Fruit fly (Drosophila melanogaster) whole organism, embryonic: Measurements from ENCODE around the gene CG5056.

Source experiments
- Atf3 ChIP-seq: fragments of 200-800 bp; sonication (Bioruptor generic); optimal IDR thresholded peaks from 3 replicates; lab custom pipeline; 2016; ENCODE audit warnings: missing biosample characterization, missing genetic modification characterization
- CG1024 ChIP-seq: fragments of 200-800 bp; sonication (Bioruptor generic); IDR thresholded peaks from 2 replicates; pipeline ENCODE4 v1.3.6; 2022; ENCODE audit warnings: missing biosample characterization, missing genetic modification characterization
- CG10565 ChIP-seq: fragments of 200-800 bp; sonication (Bioruptor generic); optimal IDR thresholded peaks from 3 replicates; lab custom pipeline; 2016; ENCODE audit warnings: missing biosample characterization, mild to moderate bottlenecking, missing genetic modification characterization
- CG13775 ChIP-seq: fragments of 200-800 bp; sonication (Bioruptor generic); optimal IDR thresholded peaks from 3 replicates; lab custom pipeline; 2017; ENCODE audit warnings: missing biosample characterization, mild to moderate bottlenecking, missing genetic modification characterization
- CG14441 ChIP-seq: fragments of 200-800 bp; sonication (Bioruptor generic); IDR thresholded peaks from 2 replicates; pipeline ENCODE4 v1.3.6; 2022; ENCODE audit warnings: missing biosample characterization, missing genetic modification characterization
- CG14667 ChIP-seq: fragments of 200-800 bp; sonication (Bioruptor generic); IDR thresholded peaks from 2 replicates; pipeline ENCODE4 v1.3.6; 2022; ENCODE audit warnings: missing biosample characterization, missing genetic modification characterization
- CG17361 ChIP-seq: fragments of 200-800 bp; sonication (Bioruptor generic); IDR thresholded peaks from 3 replicates; pipeline ENCODE4 v1.3.6; 2022; ENCODE audit warnings: missing biosample characterization, missing genetic modification characterization
- CG17802 ChIP-seq: fragments of 200-800 bp; sonication (Bioruptor generic); optimal IDR thresholded peaks from 2 replicates; lab custom pipeline; 2018; ENCODE audit warnings: missing biosample characterization, mild to moderate bottlenecking, missing genetic modification characterization, moderate library complexity
- CG17912 ChIP-seq: fragments of 200-800 bp; sonication (Bioruptor generic); optimal IDR thresholded peaks from 2 replicates; lab custom pipeline; 2018; ENCODE audit warnings: missing biosample characterization, mild to moderate bottlenecking, missing genetic modification characterization
- CG2889 ChIP-seq: fragments of 200-800 bp; sonication (Bioruptor generic); IDR thresholded peaks from 3 replicates; pipeline ENCODE4 v1.3.6; 2022; ENCODE audit warnings: missing biosample characterization, missing genetic modification characterization
- CG3995 ChIP-seq: fragments of 200-800 bp; sonication (Bioruptor generic); optimal IDR thresholded peaks from 3 replicates; lab custom pipeline; 2016; ENCODE audit warnings: missing biosample characterization, missing genetic modification characterization
- CG42726 ChIP-seq: fragments of 200-800 bp; sonication (Bioruptor generic); IDR thresholded peaks from 2 replicates; pipeline ENCODE4 v1.3.6; 2022; ENCODE audit warnings: missing biosample characterization, missing genetic modification characterization; ENCODE audit not compliant: partially characterized antibody
- CG5953 ChIP-seq: fragments of 200-800 bp; sonication (Bioruptor generic); IDR thresholded peaks from 2 replicates; pipeline ENCODE4 v1.3.6; 2022; ENCODE audit warnings: missing biosample characterization, missing genetic modification characterization
- CG6765 ChIP-seq: fragments of 200-800 bp; sonication (Bioruptor generic); optimal IDR thresholded peaks from 3 replicates; lab custom pipeline; 2017; ENCODE audit warnings: missing biosample characterization, mild to moderate bottlenecking, missing genetic modification characterization
- CG7839 ChIP-seq: fragments of 200-800 bp; sonication (Bioruptor generic); optimal IDR thresholded peaks from 3 replicates; lab custom pipeline; 2018; ENCODE audit warnings: missing biosample characterization, mild to moderate bottlenecking, missing genetic modification characterization, moderate library complexity
- CG7928 ChIP-seq: fragments of 200-800 bp; sonication (Bioruptor generic); optimal IDR thresholded peaks from 2 replicates; lab custom pipeline; 2017; ENCODE audit warnings: missing biosample characterization, mild to moderate bottlenecking, missing genetic modification characterization
- CG7963 ChIP-seq: fragments of 200-800 bp; sonication (Bioruptor generic); IDR thresholded peaks from 3 replicates; pipeline ENCODE4 v1.3.6; 2022; ENCODE audit warnings: missing biosample characterization, missing genetic modification characterization; ENCODE audit not compliant: partially characterized antibody
- CG9817 ChIP-seq: fragments of 200-800 bp; sonication (Bioruptor generic); optimal IDR thresholded peaks from 2 replicates; lab custom pipeline; 2018; ENCODE audit warnings: missing biosample characterization, mild to moderate bottlenecking, missing genetic modification characterization, moderate library complexity
- CoRest ChIP-seq: fragments of 200-800 bp; sonication (Bioruptor generic); optimal IDR thresholded peaks from 3 replicates; lab custom pipeline; 2018; ENCODE audit warnings: missing biosample characterization, mild to moderate bottlenecking, missing genetic modification characterization, moderate library complexity
- Dll ChIP-seq: fragments of 200-800 bp; sonication (Bioruptor generic); IDR thresholded peaks from 4 replicates; pipeline ENCODE4 v1.3.6; 2022; ENCODE audit warnings: missing biosample characterization, missing genetic modification characterization; ENCODE audit not compliant: partially characterized antibody
- Doc3 ChIP-seq: fragments of 200-800 bp; sonication (Bioruptor generic); IDR thresholded peaks from 3 replicates; pipeline ENCODE4 v1.3.6; 2022; ENCODE audit warnings: missing biosample characterization, missing genetic modification characterization; ENCODE audit not compliant: partially characterized antibody
- Gug ChIP-seq: fragments of 200-800 bp; sonication (Bioruptor generic); IDR thresholded peaks from 4 replicates; pipeline ENCODE4 v1.3.6; 2022; ENCODE audit warnings: missing biosample characterization, missing genetic modification characterization
- HHEX ChIP-seq: fragments of 200-800 bp; sonication (Bioruptor generic); optimal IDR thresholded peaks from 3 replicates; lab custom pipeline; 2017; ENCODE audit warnings: missing biosample characterization, mild to moderate bottlenecking, missing genetic modification characterization, missing genetic modification reagents
- Hey ChIP-seq: fragments of 200-800 bp; sonication (Bioruptor generic); optimal IDR thresholded peaks from 3 replicates; lab custom pipeline; 2018; ENCODE audit warnings: missing biosample characterization, mild to moderate bottlenecking, missing genetic modification characterization
- Hmr ChIP-seq: fragments of 200-800 bp; sonication (Bioruptor generic); optimal IDR thresholded peaks from 3 replicates; lab custom pipeline; 2017; ENCODE audit warnings: mild to moderate bottlenecking, missing biosample characterization, missing genetic modification reagents, missing genetic modification characterization
- Hr3 ChIP-seq: fragments of 200-800 bp; sonication (Bioruptor generic); optimal IDR thresholded peaks from 3 replicates; lab custom pipeline; 2016; ENCODE audit warnings: missing biosample characterization, missing genetic modification characterization
- Poxn ChIP-seq: fragments of 200-800 bp; sonication (Bioruptor generic); IDR thresholded peaks from 2 replicates; pipeline ENCODE4 v1.3.6; 2022; ENCODE audit warnings: missing biosample characterization, missing genetic modification characterization
- Spps ChIP-seq: fragments of 200-800 bp; sonication (Bioruptor generic); optimal IDR thresholded peaks from 2 replicates; lab custom pipeline; 2018; ENCODE audit warnings: missing biosample characterization, mild to moderate bottlenecking, missing genetic modification characterization
- Stat92E ChIP-seq, 3 experiments: fragments of >200 bp in 2 of 3; fragments of 200-800 bp in 1 of 3; sonication (Bioruptor generic) in 1 of 3; optimal IDR thresholded peaks; 2 replicates each; lab custom pipeline; 2017 to 2019; ENCODE audit warnings: missing biosample characterization in 3 of 3, missing genetic modification characterization in 3 of 3, mild to moderate bottlenecking in 1 of 3, moderate library complexity in 1 of 3
- al ChIP-seq: fragments of 200-800 bp; sonication (Bioruptor generic); IDR thresholded peaks from 2 replicates; pipeline ENCODE4 v1.3.6; 2022; ENCODE audit warnings: missing biosample characterization, missing genetic modification characterization
- bowl ChIP-seq: fragments of 200-800 bp; sonication (Bioruptor generic); IDR thresholded peaks from 2 replicates; pipeline ENCODE4 v1.3.6; 2022; ENCODE audit warnings: missing biosample characterization, missing genetic modification characterization
- chm ChIP-seq: fragments of 200-800 bp; sonication (Bioruptor generic); IDR thresholded peaks from 2 replicates; pipeline ENCODE4 v1.3.6; 2022; ENCODE audit warnings: missing biosample characterization, missing genetic modification characterization
- chn ChIP-seq: fragments of 200-800 bp; sonication (Bioruptor generic); optimal IDR thresholded peaks from 2 replicates; lab custom pipeline; 2016; ENCODE audit warnings: missing biosample characterization, missing genetic modification characterization
- crol ChIP-seq: fragments of 200-800 bp; sonication (Bioruptor generic); IDR thresholded peaks from 2 replicates; pipeline ENCODE4 v1.3.6; 2022; ENCODE audit warnings: missing biosample characterization, missing genetic modification characterization
- cwo ChIP-seq: fragments of 200-800 bp; sonication (Bioruptor generic); optimal IDR thresholded peaks from 3 replicates; lab custom pipeline; 2017; ENCODE audit warnings: missing biosample characterization, missing genetic modification characterization, mild to moderate bottlenecking, moderate library complexity, missing genetic modification reagents
- fd96Cb ChIP-seq: fragments of 200-800 bp; sonication (Bioruptor generic); optimal IDR thresholded peaks from 2 replicates; lab custom pipeline; 2018; ENCODE audit warnings: missing biosample characterization, mild to moderate bottlenecking, missing genetic modification characterization, moderate library complexity
- fru ChIP-seq: fragments of >200 bp; optimal IDR thresholded peaks from 2 replicates; lab custom pipeline; 2017
- gfzf ChIP-seq: fragments of 200-800 bp; sonication (Bioruptor generic); optimal IDR thresholded peaks from 2 replicates; lab custom pipeline; 2016; ENCODE audit warnings: missing biosample characterization, mild to moderate bottlenecking, missing genetic modification characterization, moderate library complexity
- h ChIP-seq: fragments of >200 bp; optimal IDR thresholded peaks from 2 replicates; lab custom pipeline; 2017
- kah ChIP-seq: fragments of 200-800 bp; sonication (Bioruptor generic); optimal IDR thresholded peaks from 2 replicates; lab custom pipeline; 2018; ENCODE audit warnings: missing biosample characterization, mild to moderate bottlenecking, missing genetic modification characterization
- klu ChIP-seq: fragments of 200-800 bp; sonication (Bioruptor generic); IDR thresholded peaks from 2 replicates; pipeline ENCODE4 v1.3.6; 2022; ENCODE audit warnings: missing biosample characterization, missing genetic modification characterization
- lmd ChIP-seq: fragments of 200-800 bp; sonication (Bioruptor generic); IDR thresholded peaks from 2 replicates; pipeline ENCODE4 v1.3.6; 2022; ENCODE audit warnings: missing biosample characterization, missing genetic modification characterization
- maf-S ChIP-seq: fragments of 200-800 bp; sonication (Bioruptor generic); optimal IDR thresholded peaks from 2 replicates; lab custom pipeline; 2016; ENCODE audit warnings: missing biosample characterization, missing genetic modification characterization
- pros ChIP-seq: fragments of 200-800 bp; sonication (Bioruptor generic); optimal IDR thresholded peaks from 3 replicates; lab custom pipeline; 2019; ENCODE audit warnings: missing biosample characterization, mild to moderate bottlenecking, missing genetic modification characterization, moderate library complexity
- rib ChIP-seq: fragments of 200-800 bp; sonication (Bioruptor generic); IDR thresholded peaks from 2 replicates; pipeline ENCODE4 v1.3.6; 2022; ENCODE audit warnings: missing biosample characterization, missing genetic modification characterization
- sna ChIP-seq: fragments of 200-800 bp; sonication (Bioruptor generic); IDR thresholded peaks from 2 replicates; pipeline ENCODE4 v1.3.6; 2022; ENCODE audit warnings: missing biosample characterization, missing genetic modification characterization; ENCODE audit not compliant: partially characterized antibody
- tll ChIP-seq, 2 experiments: fragments of 200-800 bp in 1 of 2; fragments of >200 bp in 1 of 2; sonication (Bioruptor generic) in 1 of 2; optimal IDR thresholded peaks; 2 replicates each; lab custom pipeline; 2017 to 2019; ENCODE audit warnings: missing biosample characterization in 2 of 2, missing genetic modification characterization in 2 of 2, mild to moderate bottlenecking in 1 of 2, moderate library complexity in 1 of 2
- tx ChIP-seq: fragments of 200-800 bp; sonication (Bioruptor generic); optimal IDR thresholded peaks from 2 replicates; lab custom pipeline; 2016; ENCODE audit warnings: missing biosample characterization, missing genetic modification characterization
- z ChIP-seq: fragments of 200-800 bp; sonication (Bioruptor generic); IDR thresholded peaks from 3 replicates; pipeline ENCODE4 v1.3.6; 2022; ENCODE audit warnings: missing biosample characterization, missing genetic modification characterization
- zen ChIP-seq: fragments of 200-800 bp; sonication (Bioruptor generic); optimal IDR thresholded peaks from 3 replicates; lab custom pipeline; 2018; ENCODE audit warnings: missing biosample characterization, mild to moderate bottlenecking, missing genetic modification characterization, moderate library complexity

The CG5056 gene

dm6 chr2L:10381890-10382450, 15.5 kb downstream of the CG5056 start, which contains the start of gene CG5096 (continued):
- TF ChIP-seq CG7963 (GFP tag; lab: Robert Waterston, UW) (no peak), CG42726 (no peak), Stat92E (GFP tag; optimal IDR thresholded peaks at IDR 0.05; lab: Kevin White, UChicago) (no peak), CG13775 (peak; percentile 70), lmd (GFP tag; lab: Robert Waterston, UW) (peak; percentile 86), Dll (GFP tag; lab: Robert Waterston, UW) (no peak), CG6765 (GFP tag; lab: Kevin White, UChicago) (peak; percentile 83), rib (GFP tag; lab: Robert Waterston, UW) (peak; percentile 86), CG9817 (peak; percentile 85), crol (no peak), CG3995 (GFP tag; lab: Kevin White, UChicago) (peak; percentile 49), kah (GFP tag; lab: Kevin White, UChicago) (peak; percentile 67), chn (GFP tag; lab: Kevin White, UChicago) (peak; percentile 55), cwo (GFP tag; lab: Kevin White, UChicago) (peak; percentile 92), HHEX (GFP tag; lab: Kevin White, UChicago) (peak; percentile 90), zen (tag; lab: Kevin White, UChicago) (peak; percentile 66), CG14441 (GFP tag; lab: Robert Waterston, UW) (peak; percentile 92), CG7839 (tag; lab: Kevin White, UChicago) (peak; percentile 94), CG14667 (GFP tag; lab: Robert Waterston, UW) (no peak; the same call in 1 of the 2 replicates), gfzf (GFP tag; lab: Kevin White, UChicago) (no peak), CG1024 (GFP tag; lab: Robert Waterston, UW) (peak; percentile 70), CG2889 (GFP tag; lab: Robert Waterston, UW) (peak; percentile 93), sna (no peak), Hmr (GFP tag; lab: Kevin White, UChicago) (peak; percentile 94), CG17802 (tag; lab: Kevin White, UChicago) (peak; percentile 45), chm (GFP tag; lab: Robert Waterston, UW) (peak; percentile 83), maf-S (GFP tag; lab: Kevin White, UChicago) (peak; percentile 67), CG17912 (GFP tag; lab: Kevin White, UChicago) (peak; percentile 43), al (GFP tag; lab: Robert Waterston, UW) (peak; percentile 78), CoRest (tag; lab: Kevin White, UChicago) (peak; percentile 93), tx (GFP tag; lab: Kevin White, UChicago) (peak; percentile 65), CG17361 (GFP tag; lab: Robert Waterston, UW) (peak; percentile 84; the same call in 2 of the 3 replicates), Atf3 (GFP tag; lab: Kevin White, UChicago) (peak; percentile 37), CG10565 (no peak), Hey (tag; lab: Kevin White, UChicago) (no peak), Poxn (GFP tag; lab: Robert Waterston, UW) (peak; percentile 52; the same call in 1 of the 2 replicates), Doc3 (no peak), z (GFP tag; lab: Robert Waterston, UW) (no peak), tll (GFP tag; optimal IDR thresholded peaks at IDR 0.05; lab: Kevin White, UChicago) (no peak), Hr3 (GFP tag; lab: Kevin White, UChicago) (peak; percentile 79), Gug (no peak), bowl (GFP tag; lab: Robert Waterston, UW) (peak; percentile 53; the same call in 1 of the 2 replicates), fru (lab: Kevin White, UChicago) (no peak), Spps (tag; lab: Kevin White, UChicago) (peak; percentile 67), CG7928 (GFP tag; lab: Kevin White, UChicago) (peak; percentile 41), pros (GFP tag; lab: Kevin White, UChicago) (no peak), h (lab: Kevin White, UChicago) (no peak), fd96Cb (peak; percentile 84), klu (GFP tag; lab: Robert Waterston, UW) (peak; percentile 71), CG5953 (GFP tag; lab: Robert Waterston, UW) (peak; percentile 82)
